Fruit fly (Drosophila melanogaster): ENCODE data around the gene RhoL.

Gene RhoL

DNA sequence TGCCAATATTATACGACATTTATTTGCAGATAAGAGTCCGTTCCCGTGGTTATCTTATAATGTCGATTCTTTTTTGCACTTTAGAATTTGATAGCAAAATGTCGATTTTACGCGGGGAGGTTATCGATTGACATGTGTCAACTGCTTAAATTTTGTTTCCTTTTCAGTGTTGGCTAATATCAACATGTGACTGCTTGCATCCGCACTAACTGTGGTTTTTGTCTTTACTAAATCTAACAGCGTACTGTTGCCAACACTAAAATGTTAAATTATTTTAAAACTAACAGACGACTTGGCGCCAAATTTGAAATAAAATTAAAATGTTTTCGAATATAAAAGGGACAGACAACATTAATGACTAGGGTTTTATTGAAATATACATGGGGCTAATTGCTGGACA, 5.6 kb downstream of the RhoL start (continued):
- no peak for TF ChIP-seq esg (GFP tag; conservative IDR thresholded peaks at IDR 0.05)
- peak; percentile 67 for TF ChIP-seq salm (tag; optimal IDR thresholded peaks at IDR 0.05)
- TF ChIP-seq lov (optimal IDR thresholded peaks at IDR 0.05), result no peak
- peak; percentile 31; the same call in 1 of the 3 replicates for TF ChIP-seq lov (GFP tag; IDR thresholded peaks at IDR 0.05)
- TF ChIP-seq Meics (GFP tag; optimal IDR thresholded peaks at IDR 0.05), result peak; percentile 62
- TF ChIP-seq Hmx (GFP tag; optimal IDR thresholded peaks at IDR 0.05), result peak; percentile 5
- TF ChIP-seq CG1602 (GFP tag; optimal IDR thresholded peaks at IDR 0.05), result peak; percentile 58
- peak; percentile 82 for TF ChIP-seq CHES-1-like (GFP tag; optimal IDR thresholded peaks at IDR 0.05)
- peak; percentile 77 for TF ChIP-seq Camta (GFP tag; optimal IDR thresholded peaks at IDR 0.05)
- peak; percentile 57; the same call in 2 of the 4 replicates for TF ChIP-seq Gug (GFP tag; IDR thresholded peaks at IDR 0.05)
- TF ChIP-seq CG4730 (GFP tag; IDR thresholded peaks at IDR 0.05), result peak; percentile 46; the same call in 1 of the 2 replicates
- no peak for TF ChIP-seq h (optimal IDR thresholded peaks at IDR 0.05)
- TF ChIP-seq CG8388 (GFP tag; optimal IDR thresholded peaks at IDR 0.05), result no peak
- TF ChIP-seq CG6791 (GFP tag; IDR thresholded peaks at IDR 0.05; ENCODE audit: partially characterized antibody), result peak; percentile 77
- peak; percentile 29 for TF ChIP-seq CG3407 (GFP tag; optimal IDR thresholded peaks at IDR 0.05)
- peak; percentile 58 for TF ChIP-seq pb (GFP tag; optimal IDR thresholded peaks at IDR 0.05)
- peak; percentile 30 to 62 for TF ChIP-seq chif (GFP tag; optimal IDR thresholded peaks at IDR 0.05)
- peak; percentile 28 for TF ChIP-seq CG8089 (GFP tag; optimal IDR thresholded peaks at IDR 0.05)
- TF ChIP-seq CG11695 (GFP tag; IDR thresholded peaks at IDR 0.05), result no peak
- TF ChIP-seq Max (GFP tag; optimal IDR thresholded peaks at IDR 0.05), result peak; percentile 17
- peak; percentile 90 for TF ChIP-seq CG34376 (GFP tag; optimal IDR thresholded peaks at IDR 0.05)
- TF ChIP-seq aop (GFP tag; IDR thresholded peaks at IDR 0.05), result no peak
- peak; percentile 5 for TF ChIP-seq en (GFP tag; optimal IDR thresholded peaks at IDR 0.05)
- peak; percentile 83 for TF ChIP-seq vfl (GFP tag; optimal IDR thresholded peaks at IDR 0.05)
- peak; percentile 60 for TF ChIP-seq Fer3 (tag; optimal IDR thresholded peaks at IDR 0.05)
- peak; percentile 36 for TF ChIP-seq CG4328 (GFP tag; optimal IDR thresholded peaks at IDR 0.05)
- peak; percentile 74 for TF ChIP-seq tna (GFP tag; IDR thresholded peaks at IDR 0.05; ENCODE audit: partially characterized antibody)
- peak; percentile 94 for TF ChIP-seq CG2120 (GFP tag; optimal IDR thresholded peaks at IDR 0.05)
- 0 out of 2 replicates have a peak, but pooled peaks have one; percentile 35 for TF ChIP-seq CG7372 (GFP tag; IDR thresholded peaks at IDR 0.05)
- TF ChIP-seq CG17186 (GFP tag; optimal IDR thresholded peaks at IDR 0.05), result peak; percentile 35
- TF ChIP-seq CG6175 (GFP tag; IDR thresholded peaks at IDR 0.05), result no peak
- TF ChIP-seq knrl (GFP tag; IDR thresholded peaks at IDR 0.05; ENCODE audit: partially characterized antibody), result peak; percentile 69; the same call in 1 of the 3 replicates
- TF ChIP-seq Sry-β (GFP tag; optimal IDR thresholded peaks at IDR 0.05), result no peak
- TF ChIP-seq bcd (GFP tag; optimal IDR thresholded peaks at IDR 0.05), result peak; percentile 74
- TF ChIP-seq Awh (GFP tag; IDR thresholded peaks at IDR 0.05), result no peak
- TF ChIP-seq bsh (GFP tag; optimal IDR thresholded peaks at IDR 0.05), result peak in 1 of 2 experiments; percentile 40
- no peak for TF ChIP-seq abd-A (tag; optimal IDR thresholded peaks at IDR 0.05)
- no peak for TF ChIP-seq CG43689 (GFP tag; IDR thresholded peaks at IDR 0.05)
- peak; percentile 67; the same call in 2 of the 3 replicates for TF ChIP-seq Dbx (GFP tag; IDR thresholded peaks at IDR 0.05)
- peak; percentile 1 for TF ChIP-seq CG9797 (GFP tag; optimal IDR thresholded peaks at IDR 0.05)
- peak; percentile 84 for TF ChIP-seq pita (GFP tag; optimal IDR thresholded peaks at IDR 0.05)
- no peak for TF ChIP-seq onecut (GFP tag; IDR thresholded peaks at IDR 0.05)
- peak; percentile 71 for TF ChIP-seq ems (GFP tag; optimal IDR thresholded peaks at IDR 0.05)
- TF ChIP-seq CG1024 (GFP tag; IDR thresholded peaks at IDR 0.05), result no peak
- peak; percentile 85 for TF ChIP-seq Bgb (GFP tag; IDR thresholded peaks at IDR 0.05; ENCODE audit: partially characterized antibody)
- no peak for TF ChIP-seq sr (GFP tag; IDR thresholded peaks at IDR 0.05)
- peak in 1 of 3 experiments; percentile 27 for TF ChIP-seq lola (GFP tag; optimal IDR thresholded peaks at IDR 0.05)
- no peak for TF ChIP-seq TFAM (GFP tag; optimal IDR thresholded peaks at IDR 0.05)
- peak; percentile 44; the same call in 1 of the 2 replicates for TF ChIP-seq CG10366 (GFP tag; IDR thresholded peaks at IDR 0.05)
- TF ChIP-seq bbx (GFP tag; IDR thresholded peaks at IDR 0.05; ENCODE audit: partially characterized antibody), result peak; percentile 60; the same call in 1 of the 2 replicates
- peak; percentile 78 for TF ChIP-seq Dip3 (GFP tag; optimal IDR thresholded peaks at IDR 0.05)
